Worm (Caenorhabditis elegans): ENCODE data around the gene C27H6.9.
"Not testable (repeated sequence)": the region's sequence is repeated elsewhere in the genome, so short reads cannot be mapped to it uniquely, and the experiment has no call there.

Gene C27H6.9

DNA sequence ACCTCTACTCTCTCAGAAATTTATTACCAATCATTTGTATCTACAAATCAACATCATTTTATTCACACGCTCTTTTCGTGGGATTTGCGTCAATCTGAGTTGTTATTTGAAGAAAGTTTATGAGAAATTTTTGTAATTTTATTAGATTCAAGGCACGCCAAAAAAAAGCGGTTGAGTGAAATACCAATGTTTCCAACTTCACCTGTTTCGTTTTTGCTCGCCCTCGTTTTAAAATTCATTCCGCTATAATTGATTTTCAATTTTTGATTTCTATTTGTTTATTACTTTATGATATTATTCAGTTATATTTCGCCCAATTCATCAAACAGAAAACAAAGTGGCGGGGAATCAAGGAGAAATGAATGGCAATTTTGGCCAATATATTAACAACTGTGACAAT lies 18.1 kb downstream of the C27H6.9 start, which contains the start of gene K08H10.10:
Gene K08H10.10 (plus strand): TSS at position 301 of the 400 bp plus-strand sequence.
- no peak for TF ChIP-seq lin-32 (GFP tag; optimal IDR thresholded peaks at IDR 0.05)
- no peak for TF ChIP-seq nhr-28 (tag; optimal IDR thresholded peaks at IDR 0.05)
- TF ChIP-seq unc-39 (tag; optimal IDR thresholded peaks at IDR 0.05), result no peak
- TF ChIP-seq snpc-4 (tag; optimal IDR thresholded peaks at IDR 0.05), result no peak

DNA sequence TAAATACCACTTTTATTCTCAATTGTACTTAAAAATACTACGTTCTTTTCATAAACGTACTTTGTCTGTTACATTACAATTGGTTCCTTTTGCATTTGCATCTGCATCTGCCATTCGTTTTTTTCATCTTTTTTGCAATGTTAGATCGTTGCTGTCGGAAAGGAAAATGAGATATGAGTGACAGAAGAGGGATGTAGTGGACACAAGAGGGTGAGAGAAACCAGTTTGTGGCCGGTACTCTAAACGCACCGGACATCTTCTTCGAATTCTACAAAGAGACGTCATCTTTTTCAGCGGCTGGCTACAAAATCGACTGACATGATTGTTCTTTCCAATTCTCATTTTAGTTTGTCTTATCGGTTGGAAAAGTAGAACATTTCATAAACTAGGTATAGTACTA lies 20.1 kb downstream of the C27H6.9 start:
- TF ChIP-seq ceh-39 (tag; optimal IDR thresholded peaks at IDR 0.05) (no peak), sptf-1 (tag; optimal IDR thresholded peaks at IDR 0.05) (no peak), tbx-8 (GFP tag; optimal IDR thresholded peaks at IDR 0.05) (no peak), unc-62 (GFP tag; optimal IDR thresholded peaks at IDR 0.05) (peak; percentile 74)

DNA sequence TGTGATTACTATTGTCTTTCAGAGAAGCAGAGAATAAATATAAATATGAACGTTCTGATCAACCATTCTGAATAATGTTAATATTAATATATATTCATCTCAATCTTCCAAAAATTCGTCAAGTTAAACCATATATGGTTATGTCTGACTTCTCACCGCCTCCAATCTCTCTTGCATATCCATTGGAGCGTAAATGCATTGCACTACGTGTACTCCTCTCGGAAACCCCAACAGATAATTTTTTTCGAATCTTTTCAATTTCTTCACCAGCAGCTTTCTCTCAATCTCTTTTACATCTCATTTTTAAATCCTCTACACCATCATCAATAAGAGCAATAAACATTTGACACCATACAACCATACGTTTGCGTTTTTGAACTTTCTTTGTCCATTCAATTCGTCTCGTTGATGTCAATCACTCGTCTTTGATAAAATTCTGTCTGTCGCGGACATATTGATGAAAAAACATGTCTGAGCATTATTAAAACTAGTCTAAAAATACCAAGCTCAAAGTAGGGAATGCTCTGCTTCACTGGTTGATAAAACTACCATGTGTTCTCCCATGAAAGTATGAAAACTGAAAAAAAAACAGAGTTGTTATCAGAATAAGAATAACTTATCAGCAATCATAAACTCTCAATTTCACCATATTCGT lies 20.8 kb downstream of the C27H6.9 start:
- no peak for TF ChIP-seq cnd-1 (tag; optimal IDR thresholded peaks at IDR 0.05)
- TF ChIP-seq unc-39 (tag; optimal IDR thresholded peaks at IDR 0.05), result no peak
- TF ChIP-seq ces-1 (GFP tag; optimal IDR thresholded peaks at IDR 0.05), result peak; percentile 45
- peak; percentile 62 for TF ChIP-seq unc-120 (tag; optimal IDR thresholded peaks at IDR 0.05; ENCODE audit: poor library complexity, severe bottlenecking)
- TF ChIP-seq blmp-1 (tag; optimal IDR thresholded peaks at IDR 0.05), result no peak
- TF ChIP-seq mep-1 (tag; optimal IDR thresholded peaks at IDR 0.05), result peak; percentile 3
- TF ChIP-seq nhr-237 (tag; optimal IDR thresholded peaks at IDR 0.05), result no peak
- TF ChIP-seq nhr-28 (tag; optimal IDR thresholded peaks at IDR 0.05), result no peak
- no peak for TF ChIP-seq M03D4.4 (tag; optimal IDR thresholded peaks at IDR 0.05)
- TF ChIP-seq lsy-2 (tag; optimal IDR thresholded peaks at IDR 0.05), result peak; percentile 26
- TF ChIP-seq nhr-76 (tag; optimal IDR thresholded peaks at IDR 0.05), result no peak
- no peak for TF ChIP-seq pha-4 (tag; optimal IDR thresholded peaks at IDR 0.05)
- no peak for TF ChIP-seq sem-2 (GFP tag; optimal IDR thresholded peaks at IDR 0.05)

DNA sequence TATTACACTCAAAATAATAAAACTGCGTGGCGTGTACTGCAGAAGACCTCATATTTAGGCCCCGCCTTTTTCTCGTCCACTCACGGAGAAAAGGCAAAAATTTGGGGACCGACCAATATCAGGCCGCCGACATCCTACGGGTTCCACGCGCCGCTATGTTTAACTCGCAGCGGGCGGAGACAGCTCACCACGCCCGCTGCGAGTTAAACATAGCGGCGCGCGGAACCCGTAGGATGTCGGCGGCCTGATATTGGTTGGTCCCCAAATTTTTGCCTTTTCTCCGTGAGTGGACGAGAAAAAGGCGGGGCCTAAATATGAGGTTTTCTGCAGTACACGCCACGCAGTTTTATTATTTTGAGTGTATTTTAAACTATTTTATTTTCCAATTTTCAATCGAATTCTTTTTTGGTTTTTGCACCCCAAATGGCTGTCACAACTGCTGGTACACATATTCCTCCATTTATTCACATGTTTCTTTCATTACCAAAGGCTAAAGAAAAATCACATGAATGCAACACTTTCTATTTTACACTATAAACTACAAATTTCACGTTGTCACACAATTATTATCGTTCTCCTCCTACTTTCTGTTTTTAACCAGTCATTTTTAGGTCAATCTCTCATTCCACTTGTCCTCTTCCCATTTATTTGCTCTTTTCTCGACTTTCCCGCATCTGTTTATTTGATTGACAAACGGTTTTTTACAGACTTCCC lies 21.5 kb downstream of the C27H6.9 start, which contains the start of gene uda-1:
Gene uda-1 (plus strand): TSS at position 708 of the 714 bp plus-strand sequence.
- not testable (repeated sequence) for TF ChIP-seq nhr-28 (tag; optimal IDR thresholded peaks at IDR 0.05); sem-2 (GFP tag; optimal IDR thresholded peaks at IDR 0.05); ztf-11 (tag; optimal IDR thresholded peaks at IDR 0.05)

DNA sequence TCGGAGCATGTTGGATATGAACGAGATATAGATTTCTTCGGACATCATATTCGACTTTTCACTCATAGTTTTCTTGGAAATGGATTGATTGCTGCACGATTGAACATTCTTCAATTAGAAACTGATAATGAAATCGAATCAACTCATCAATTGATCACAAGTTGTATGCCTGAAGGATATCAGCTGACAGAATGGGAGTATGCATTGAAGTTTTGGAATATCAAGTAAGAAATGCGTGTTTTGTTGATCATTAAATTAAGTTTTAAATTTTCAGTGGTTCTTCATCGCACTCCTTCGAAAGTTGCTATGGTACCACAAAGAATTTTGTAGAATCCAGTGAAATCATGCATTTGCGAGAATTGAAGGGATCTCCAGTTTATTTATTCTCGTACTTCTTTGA lies 23.7 kb downstream of the C27H6.9 start:
- no peak for TF ChIP-seq nhr-28 (tag; optimal IDR thresholded peaks at IDR 0.05)
- no peak for TF ChIP-seq blmp-1 (tag; optimal IDR thresholded peaks at IDR 0.05)
- TF ChIP-seq bed-3 (GFP tag; optimal IDR thresholded peaks at IDR 0.05), result no peak
- TF ChIP-seq unc-39 (tag; optimal IDR thresholded peaks at IDR 0.05), result no peak
- no peak for TF ChIP-seq lin-32 (GFP tag; optimal IDR thresholded peaks at IDR 0.05)
- no peak for TF ChIP-seq unc-120 (tag; optimal IDR thresholded peaks at IDR 0.05; ENCODE audit: poor library complexity, severe bottlenecking)
- TF ChIP-seq ces-1 (GFP tag; optimal IDR thresholded peaks at IDR 0.05), result no peak
- no peak for TF ChIP-seq sem-2 (GFP tag; optimal IDR thresholded peaks at IDR 0.05)
- TF ChIP-seq cnd-1 (tag; optimal IDR thresholded peaks at IDR 0.05), result no peak

DNA sequence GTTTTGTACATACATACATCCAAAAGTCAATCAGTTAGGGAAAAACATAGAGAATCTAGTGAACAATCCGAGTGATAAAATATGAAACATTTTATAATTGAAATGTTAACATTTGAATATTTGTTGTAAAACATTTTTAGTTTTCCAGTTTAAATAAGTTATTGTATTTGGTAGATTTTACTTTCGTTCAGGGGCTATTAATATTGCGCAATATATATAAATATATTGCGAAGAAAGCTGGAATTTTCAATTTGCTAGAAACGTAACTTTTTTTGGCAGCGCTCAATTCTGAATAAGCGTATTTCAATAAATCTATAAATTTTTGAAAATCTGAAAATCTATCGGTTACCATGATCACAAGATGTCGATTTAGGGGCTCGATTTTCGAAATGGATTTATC lies 24.8 kb downstream of the C27H6.9 start:
- TF ChIP-seq nhr-76 (tag; optimal IDR thresholded peaks at IDR 0.05) (no peak), zip-8 (tag; optimal IDR thresholded peaks at IDR 0.05) (peak; percentile 95), blmp-1 (tag; optimal IDR thresholded peaks at IDR 0.05) (no peak)

DNA sequence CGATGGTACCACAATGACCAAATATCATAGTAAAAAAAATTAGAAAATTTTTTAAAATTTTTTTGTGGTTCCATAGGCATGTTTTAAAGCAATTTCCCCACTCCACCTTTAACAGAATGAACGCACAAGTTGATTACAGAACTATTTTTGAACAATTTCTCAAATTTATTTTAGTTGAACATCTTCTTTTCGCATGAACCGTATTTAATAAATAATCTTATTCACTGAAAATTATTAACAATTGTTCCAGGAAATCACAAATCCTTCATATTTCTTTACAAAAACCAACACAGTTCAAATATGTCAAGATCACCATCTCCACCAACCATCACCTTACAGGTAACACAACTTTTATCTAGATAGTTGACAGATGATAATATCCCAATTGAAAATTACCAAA lies 29.0 kb downstream of the C27H6.9 start, which contains the start of gene lea-1:
Gene lea-1 (plus strand): TSS at position 301 of the 400 bp plus-strand sequence.
- TF ChIP-seq ham-2 (GFP tag; optimal IDR thresholded peaks at IDR 0.05) (no peak), nhr-28 (tag; optimal IDR thresholded peaks at IDR 0.05) (no peak), nhr-2 (tag; optimal IDR thresholded peaks at IDR 0.05) (no peak), lin-32 (GFP tag; optimal IDR thresholded peaks at IDR 0.05) (no peak), pha-4 (tag; optimal IDR thresholded peaks at IDR 0.05) (no peak), sem-2 (GFP tag; optimal IDR thresholded peaks at IDR 0.05) (no peak), ces-1 (GFP tag; optimal IDR thresholded peaks at IDR 0.05) (no peak), ztf-11 (tag; optimal IDR thresholded peaks at IDR 0.05) (no peak)
